Worm (Caenorhabditis elegans) whole organism, late embryonic: ENCODE results near the gene com-1.

ENCODE experiments used
- ceh-30 ChIP-seq: fragments of 150-350 bp; optimal IDR thresholded peaks from 2 replicates; lab custom pipeline; 2014; ENCODE audit warnings: missing biosample characterization, missing genetic modification characterization
- ceh-9 ChIP-seq: sonication (generic microtip); optimal IDR thresholded peaks from 2 replicates; lab custom pipeline; 2016; ENCODE audit warnings: mild to moderate bottlenecking, missing genetic modification characterization, inconsistent platforms, missing compliant biosample characterization
- elt-4 ChIP-seq: sonication (generic microtip); optimal IDR thresholded peaks from 2 replicates; lab custom pipeline; 2016; ENCODE audit warnings: missing genetic modification characterization, missing compliant biosample characterization
- ets-4 ChIP-seq: sonication (generic microtip); optimal IDR thresholded peaks from 2 replicates; lab custom pipeline; 2016; ENCODE audit warnings: missing genetic modification characterization, missing compliant biosample characterization
- mec-3 ChIP-seq: sonication (generic microtip); optimal IDR thresholded peaks from 2 replicates; lab custom pipeline; 2016; ENCODE audit warnings: borderline replicate concordance, missing genetic modification characterization, missing compliant biosample characterization
- syd-9 ChIP-seq: sonication (generic microtip); optimal IDR thresholded peaks from 2 replicates; lab custom pipeline; 2016; ENCODE audit warnings: mild to moderate bottlenecking, missing genetic modification characterization, moderate library complexity, missing compliant biosample characterization
- unc-3 ChIP-seq, 2 experiments: fragments of 200-800 bp in 1 of 2; sonication (Bioruptor generic) in 1 of 2; sonication (generic microtip) in 1 of 2; conservative IDR thresholded peaks in 1 of 2; optimal IDR thresholded peaks in 1 of 2; 2 replicates each; pipeline versions ENCODE4 v1.3.6 to Lab custom; 2016 to 2022; ENCODE audit warnings: missing compliant biosample characterization in 2 of 2, missing genetic modification characterization in 2 of 2, missing genetic modification reagents in 1 of 2
- unc-55 ChIP-seq: sonication (generic microtip); optimal IDR thresholded peaks from 2 replicates; lab custom pipeline; 2017; ENCODE audit warnings: missing biosample characterization, missing genetic modification reagents, missing genetic modification characterization
- zip-5 ChIP-seq: sonication (generic microtip); optimal IDR thresholded peaks from 2 replicates; lab custom pipeline; 2016; ENCODE audit warnings: missing genetic modification characterization, missing compliant biosample characterization
- ztf-16 ChIP-seq: sonication (generic microtip); optimal IDR thresholded peaks from 2 replicates; lab custom pipeline; 2017; ENCODE audit warnings: missing genetic modification characterization, missing compliant biosample characterization

ce11 chrIII:10905112-10905511 is 8.9 kb downstream of the com-1 start:
- no peak for TF ChIP-seq mec-3 (tag; lab: Kevin White, UChicago)
- peak; percentile 96 for TF ChIP-seq unc-55 (GFP tag; lab: Kevin White, UChicago)
- TF ChIP-seq syd-9 (tag; lab: Kevin White, UChicago): no peak
- no peak for TF ChIP-seq ceh-9
- no peak for TF ChIP-seq zip-5 (tag; lab: Kevin White, UChicago)
- no peak for TF ChIP-seq ztf-16
- no peak for TF ChIP-seq ets-4 (tag; lab: Kevin White, UChicago)
- no peak for TF ChIP-seq ceh-30 (tag; lab: Kevin White, UChicago)
- no peak for TF ChIP-seq elt-4 (tag; lab: Kevin White, UChicago)
- TF ChIP-seq unc-3 (GFP tag; conservative IDR thresholded peaks at IDR 0.05; lab: Robert Waterston, UW): no peak
- no peak for TF ChIP-seq unc-3 (tag; optimal IDR thresholded peaks at IDR 0.05; lab: Kevin White, UChicago)
